Worm (Caenorhabditis elegans) whole organism, L1 larva: ENCODE data around the gene sax-3.

Experiments used
- elt-3 ChIP-seq, 6 experiments: fragments of 150-350 bp in 1 of 6; sonication (generic microtip); optimal IDR thresholded peaks; 2 replicates each; lab custom pipeline; 2017 to 2018; ENCODE audit warnings: missing biosample characterization in 6 of 6, missing genetic modification characterization in 6 of 6, inconsistent platforms in 1 of 6
- fkh-10 ChIP-seq: sonication (generic microtip); optimal IDR thresholded peaks from 2 replicates; lab custom pipeline; 2017; ENCODE audit warnings: missing biosample characterization, missing genetic modification reagents, missing genetic modification characterization
- lin-14 ChIP-seq: fragments of 200-800 bp; sonication (Bioruptor generic); optimal IDR thresholded peaks from 2 replicates; lab custom pipeline; 2018; ENCODE audit warnings: mild to moderate bottlenecking, missing genetic modification characterization, moderate library complexity, missing compliant biosample characterization
- lin-15B ChIP-seq: fragments of 150-350 bp; sonication (generic microtip); optimal IDR thresholded peaks from 3 replicates; lab custom pipeline; 2014; ENCODE audit warnings: missing biosample characterization, missing genetic modification characterization
- nhr-11 ChIP-seq: fragments of 150-350 bp; optimal IDR thresholded peaks from 2 replicates; lab custom pipeline; 2014; ENCODE audit warnings: missing biosample characterization, missing genetic modification characterization
- nhr-12 ChIP-seq: sonication (generic microtip); optimal IDR thresholded peaks from 2 replicates; lab custom pipeline; 2017; ENCODE audit warnings: missing biosample characterization, missing genetic modification characterization
- nhr-237 ChIP-seq: fragments of 150-350 bp; optimal IDR thresholded peaks from 2 replicates; lab custom pipeline; 2014; ENCODE audit warnings: missing biosample characterization, missing genetic modification characterization
- pqm-1 ChIP-seq: sonication (generic microtip); optimal IDR thresholded peaks from 3 replicates; lab custom pipeline; 2017; ENCODE audit warnings: missing biosample characterization, missing genetic modification characterization
- snpc-4 ChIP-seq: fragments of 150-350 bp; optimal IDR thresholded peaks from 2 replicates; lab custom pipeline; 2014; ENCODE audit warnings: missing biosample characterization, missing genetic modification characterization
- unc-62 ChIP-seq: fragments of 150-350 bp; optimal IDR thresholded peaks from 2 replicates; lab custom pipeline; 2014; ENCODE audit warnings: missing biosample characterization, missing genetic modification reagents, missing genetic modification characterization
- unc-86 ChIP-seq: sonication (generic microtip); optimal IDR thresholded peaks from 2 replicates; lab custom pipeline; 2016; ENCODE audit warnings: missing genetic modification characterization, missing compliant biosample characterization

ce11 chrX:3488074-3488688 lies 22.5 kb upstream of the sax-3 start:
- TF ChIP-seq pqm-1 (tag; lab: Kevin White, UChicago) (no peak), unc-86 (tag; lab: Kevin White, UChicago) (no peak), nhr-12 (tag; lab: Kevin White, UChicago) (no peak), elt-3 (tag; optimal IDR thresholded peaks at IDR 0.05; lab: Kevin White, UChicago) (no peak), nhr-237 (tag; lab: Kevin White, UChicago) (no peak), snpc-4 (no peak), fkh-10 (GFP tag; lab: Kevin White, UChicago) (no peak), unc-62 (no peak), lin-14 (GFP tag; lab: Kevin White, UChicago) (no peak), nhr-11 (tag; lab: Kevin White, UChicago) (no peak), lin-15B (tag; lab: Kevin White, UChicago) (no peak)
